Comparison of ENCODE assay signal across 1 fruit fly cellular context in genomic region chr3L:4269920-4270319, dm6.
A peak's percentile ranks its signal among the peaks of the same experiment; 100 is the strongest.
TF ChIP-seq lines count a peak whose summit lies in the region.

No protein-coding gene starts in this region.

TF ChIP-seq in whole organism, embryonic, 481 proteins besides CTCF, POLR2A, EP300 and RAD21 (continued from another document and continues in another):
- TF ChIP-seq CG7839 (tag; optimal IDR thresholded peaks at IDR 0.05; lab: Kevin White, UChicago) (peak; percentile 84), CG8478 (optimal IDR thresholded peaks at IDR 0.05; lab: Kevin White, UChicago) (no peak), CG16863 (GFP tag; optimal IDR thresholded peaks at IDR 0.05; lab: Kevin White, UChicago) (no peak), Optix (GFP tag; IDR thresholded peaks at IDR 0.05; lab: Robert Waterston, UW) (no peak; the same call in 2 of the 3 replicates), jumu (GFP tag; optimal IDR thresholded peaks at IDR 0.05; lab: Kevin White, UChicago) (no peak), ham (GFP tag; IDR thresholded peaks at IDR 0.05; lab: Robert Waterston, UW) (no peak), sens-2 (GFP tag; IDR thresholded peaks at IDR 0.05; lab: Robert Waterston, UW) (no peak), ems (GFP tag; optimal IDR thresholded peaks at IDR 0.05; lab: Kevin White, UChicago) (no peak), Drgx (GFP tag; IDR thresholded peaks at IDR 0.05; lab: Robert Waterston, UW) (peak; percentile 75), CG13123 (GFP tag; optimal IDR thresholded peaks at IDR 0.05; lab: Kevin White, UChicago) (no peak), CG18011 (GFP tag; optimal IDR thresholded peaks at IDR 0.05; lab: Kevin White, UChicago) (peak; percentile 32), CG7963 (GFP tag; IDR thresholded peaks at IDR 0.05; lab: Robert Waterston, UW; ENCODE audit: partially characterized antibody) (no peak), inv (GFP tag; IDR thresholded peaks at IDR 0.05; lab: Robert Waterston, UW; ENCODE audit: partially characterized antibody) (no peak), CG2678 (tag; optimal IDR thresholded peaks at IDR 0.05; lab: Kevin White, UChicago) (peak; percentile 88), ab (GFP tag; optimal IDR thresholded peaks at IDR 0.05; lab: Kevin White, UChicago) (no peak), CG7928 (GFP tag; optimal IDR thresholded peaks at IDR 0.05; lab: Kevin White, UChicago) (peak; percentile 8), CG1529 (GFP tag; optimal IDR thresholded peaks at IDR 0.05; lab: Kevin White, UChicago) (peak; percentile 58), Lpt (GFP tag; optimal IDR thresholded peaks at IDR 0.05; lab: Kevin White, UChicago) (no peak), eyg (GFP tag; optimal IDR thresholded peaks at IDR 0.05; lab: Kevin White, UChicago) (no peak), gsb-n (tag; optimal IDR thresholded peaks at IDR 0.05; lab: Kevin White, UChicago) (peak; percentile 61), CG15696 (tag; optimal IDR thresholded peaks at IDR 0.05; lab: Kevin White, UChicago) (peak; percentile 38), Trl (optimal IDR thresholded peaks at IDR 0.05; lab: Kevin White, UChicago) (no peak), Trl (GFP tag; optimal IDR thresholded peaks at IDR 0.05; lab: Kevin White, UChicago) (no peak), CG10462 (GFP tag; optimal IDR thresholded peaks at IDR 0.05; lab: Kevin White, UChicago) (no peak), CG14441 (GFP tag; IDR thresholded peaks at IDR 0.05; lab: Robert Waterston, UW) (peak; percentile 53), CG17829 (tag; optimal IDR thresholded peaks at IDR 0.05; lab: Kevin White, UChicago) (peak; percentile 81), CG14014 (GFP tag; IDR thresholded peaks at IDR 0.05; lab: Robert Waterston, UW) (peak; percentile 38; the same call in 1 of the 2 replicates), sens (GFP tag; lab: Kevin White, UChicago) (peak; percentile 55), dan (GFP tag; IDR thresholded peaks at IDR 0.05; lab: Robert Waterston, UW) (no peak), CG11695 (GFP tag; IDR thresholded peaks at IDR 0.05; lab: Robert Waterston, UW) (peak; percentile 78), Elba2 (GFP tag; optimal IDR thresholded peaks at IDR 0.05; lab: Kevin White, UChicago) (no peak), MTF-1 (GFP tag; optimal IDR thresholded peaks at IDR 0.05; lab: Kevin White, UChicago; ENCODE audit: borderline replicate concordance) (peak; percentile 15), Dp (GFP tag; optimal IDR thresholded peaks at IDR 0.05; lab: Kevin White, UChicago) (no peak), sr (GFP tag; IDR thresholded peaks at IDR 0.05; lab: Robert Waterston, UW) (no peak), NC2β (GFP tag; optimal IDR thresholded peaks at IDR 0.05; lab: Kevin White, UChicago) (no peak), CG10274 (GFP tag; optimal IDR thresholded peaks at IDR 0.05; lab: Kevin White, UChicago) (no peak), Nf-YC (tag; optimal IDR thresholded peaks at IDR 0.05; lab: Kevin White, UChicago) (peak; percentile 68), Dll (GFP tag; IDR thresholded peaks at IDR 0.05; lab: Robert Waterston, UW; ENCODE audit: partially characterized antibody) (no peak), HmgD (GFP tag; optimal IDR thresholded peaks at IDR 0.05; lab: Kevin White, UChicago) (no peak), CG14965 (GFP tag; optimal IDR thresholded peaks at IDR 0.05; lab: Kevin White, UChicago; ENCODE audit: borderline replicate concordance) (no peak), repo (GFP tag; optimal IDR thresholded peaks at IDR 0.05; lab: Kevin White, UChicago) (no peak), Hr78 (GFP tag; optimal IDR thresholded peaks at IDR 0.05; lab: Kevin White, UChicago) (peak in 1 of 2 experiments; percentile 45), ap (GFP tag; IDR thresholded peaks at IDR 0.05; lab: Robert Waterston, UW) (peak; percentile 53), CG4328 (GFP tag; optimal IDR thresholded peaks at IDR 0.05; lab: Kevin White, UChicago) (peak; percentile 44), Kr (GFP tag; optimal IDR thresholded peaks at IDR 0.05; lab: Kevin White, UChicago) (no peak), slou (GFP tag; optimal IDR thresholded peaks at IDR 0.05; lab: Kevin White, UChicago) (no peak), Gug (GFP tag; IDR thresholded peaks at IDR 0.05; lab: Robert Waterston, UW) (0 out of 4 replicates have a peak, but pooled peaks have one; percentile 8), BtbVII (GFP tag; optimal IDR thresholded peaks at IDR 0.05; lab: Kevin White, UChicago) (peak; percentile 73), Hsf (GFP tag; optimal IDR thresholded peaks at IDR 0.05; lab: Kevin White, UChicago) (no peak), tin (GFP tag; optimal IDR thresholded peaks at IDR 0.05; lab: Kevin White, UChicago) (peak; percentile 44), mam (GFP tag; optimal IDR thresholded peaks at IDR 0.05; lab: Kevin White, UChicago) (no peak), HLHmδ (GFP tag; optimal IDR thresholded peaks at IDR 0.05; lab: Kevin White, UChicago) (no peak), Tbp (GFP tag; optimal IDR thresholded peaks at IDR 0.05; lab: Kevin White, UChicago) (no peak), CG9215 (GFP tag; IDR thresholded peaks at IDR 0.05; lab: Robert Waterston, UW) (peak; percentile 25; the same call in 1 of the 2 replicates), tgo (GFP tag; IDR thresholded peaks at IDR 0.05; lab: Robert Waterston, UW) (peak; percentile 79), vvl (GFP tag; IDR thresholded peaks at IDR 0.05; lab: Robert Waterston, UW) (peak; percentile 56; the same call in 1 of the 2 replicates), CG15601 (tag; optimal IDR thresholded peaks at IDR 0.05; lab: Kevin White, UChicago) (peak; percentile 74), CG7271 (tag; optimal IDR thresholded peaks at IDR 0.05; lab: Kevin White, UChicago) (peak; percentile 13), shn (GFP tag; optimal IDR thresholded peaks at IDR 0.05; lab: Kevin White, UChicago) (no peak), Camta (GFP tag; optimal IDR thresholded peaks at IDR 0.05; lab: Kevin White, UChicago) (no peak), CG10431 (GFP tag; optimal IDR thresholded peaks at IDR 0.05; lab: Kevin White, UChicago) (peak; percentile 66), fd96Cb (tag; optimal IDR thresholded peaks at IDR 0.05; lab: Kevin White, UChicago) (peak; percentile 72), Six4 (GFP tag; optimal IDR thresholded peaks at IDR 0.05; lab: Kevin White, UChicago) (peak; percentile 40), bigmax (GFP tag; optimal IDR thresholded peaks at IDR 0.05; lab: Kevin White, UChicago) (no peak), CG17361 (GFP tag; IDR thresholded peaks at IDR 0.05; lab: Robert Waterston, UW) (peak; percentile 86), CkIIα-i1 (GFP tag; IDR thresholded peaks at IDR 0.05; lab: Robert Waterston, UW) (no peak), TFAM (GFP tag; optimal IDR thresholded peaks at IDR 0.05; lab: Kevin White, UChicago) (no peak), Nf-YB (GFP tag; optimal IDR thresholded peaks at IDR 0.05; lab: Kevin White, UChicago) (peak; percentile 60), CG15073 (GFP tag; optimal IDR thresholded peaks at IDR 0.05; lab: Kevin White, UChicago) (no peak), oc (tag; optimal IDR thresholded peaks at IDR 0.05; lab: Kevin White, UChicago) (peak; percentile 74), CG43689 (GFP tag; IDR thresholded peaks at IDR 0.05; lab: Robert Waterston, UW) (no peak), Asciz (GFP tag; optimal IDR thresholded peaks at IDR 0.05; lab: Kevin White, UChicago) (peak; percentile 72), CG6254 (GFP tag; optimal IDR thresholded peaks at IDR 0.05; lab: Kevin White, UChicago) (peak; percentile 61), maf-S (GFP tag; optimal IDR thresholded peaks at IDR 0.05; lab: Kevin White, UChicago) (no peak), CG11085 (GFP tag; IDR thresholded peaks at IDR 0.05; lab: Robert Waterston, UW) (no peak), B-H2 (GFP tag; optimal IDR thresholded peaks at IDR 0.05; lab: Kevin White, UChicago) (no peak), Ets65A (GFP tag; lab: Kevin White, UChicago) (no peak), phol (tag; optimal IDR thresholded peaks at IDR 0.05; lab: Kevin White, UChicago) (peak; percentile 81), CG2875 (GFP tag; optimal IDR thresholded peaks at IDR 0.05; lab: Kevin White, UChicago) (peak; percentile 16), CG5180 (GFP tag; optimal IDR thresholded peaks at IDR 0.05; lab: Kevin White, UChicago) (peak; percentile 56), gcm2 (GFP tag; optimal IDR thresholded peaks at IDR 0.05; lab: Kevin White, UChicago) (no peak), ewg (GFP tag; optimal IDR thresholded peaks at IDR 0.05; lab: Kevin White, UChicago) (peak; percentile 46), Fer1 (GFP tag; optimal IDR thresholded peaks at IDR 0.05; lab: Kevin White, UChicago) (peak; percentile 79), Doc2 (GFP tag; IDR thresholded peaks at IDR 0.05; lab: Robert Waterston, UW) (no peak), gem (tag; optimal IDR thresholded peaks at IDR 0.05; lab: Kevin White, UChicago) (peak; percentile 84), CG12071 (GFP tag; optimal IDR thresholded peaks at IDR 0.05; lab: Kevin White, UChicago) (peak; percentile 56), CG4404 (GFP tag; IDR thresholded peaks at IDR 0.05; lab: Robert Waterston, UW) (peak; percentile 35; the same call in 1 of the 2 replicates), H2.0 (GFP tag; IDR thresholded peaks at IDR 0.05; lab: Robert Waterston, UW) (peak; percentile 20; the same call in 1 of the 2 replicates), pita (GFP tag; optimal IDR thresholded peaks at IDR 0.05; lab: Kevin White, UChicago) (no peak), CG9609 (GFP tag; optimal IDR thresholded peaks at IDR 0.05; lab: Kevin White, UChicago) (no peak), CG12769 (tag; optimal IDR thresholded peaks at IDR 0.05; lab: Kevin White, UChicago) (peak; percentile 28), CG6765 (GFP tag; optimal IDR thresholded peaks at IDR 0.05; lab: Kevin White, UChicago) (peak; percentile 49), vnd (GFP tag; IDR thresholded peaks at IDR 0.05; lab: Robert Waterston, UW; ENCODE audit: partially characterized antibody) (no peak), gfzf (GFP tag; optimal IDR thresholded peaks at IDR 0.05; lab: Kevin White, UChicago) (no peak), br (optimal IDR thresholded peaks at IDR 0.05; lab: Kevin White, UChicago) (no peak), CrebB (tag; optimal IDR thresholded peaks at IDR 0.05; lab: Kevin White, UChicago) (peak; percentile 60), CG18262 (tag; optimal IDR thresholded peaks at IDR 0.05; lab: Kevin White, UChicago) (peak; percentile 85), CG12744 (GFP tag; optimal IDR thresholded peaks at IDR 0.05; lab: Kevin White, UChicago) (no peak), fd102C (GFP tag; optimal IDR thresholded peaks at IDR 0.05; lab: Kevin White, UChicago) (no peak), CG2199 (GFP tag; IDR thresholded peaks at IDR 0.05; lab: Robert Waterston, UW) (0 out of 3 replicates have a peak, but pooled peaks have one; percentile 40), ac (GFP tag; optimal IDR thresholded peaks at IDR 0.05; lab: Kevin White, UChicago) (no peak), CG13296 (GFP tag; optimal IDR thresholded peaks at IDR 0.05; lab: Kevin White, UChicago) (peak; percentile 74), MESR4 (GFP tag; optimal IDR thresholded peaks at IDR 0.05; lab: Kevin White, UChicago) (no peak), Oaz (GFP tag; IDR thresholded peaks at IDR 0.05; lab: Robert Waterston, UW) (peak; percentile 31; the same call in 1 of the 2 replicates), Med (GFP tag; lab: Kevin White, UChicago) (peak; percentile 37), HHEX (GFP tag; optimal IDR thresholded peaks at IDR 0.05; lab: Kevin White, UChicago) (peak; percentile 40), Ravus (GFP tag; IDR thresholded peaks at IDR 0.05; lab: Robert Waterston, UW) (no peak), ATbp (GFP tag; optimal IDR thresholded peaks at IDR 0.05; lab: Kevin White, UChicago) (peak; percentile 69), hth (optimal IDR thresholded peaks at IDR 0.05; lab: Kevin White, UChicago) (no peak), hbn (GFP tag; IDR thresholded peaks at IDR 0.05; lab: Robert Waterston, UW; ENCODE audit: partially characterized antibody) (no peak), D19B (GFP tag; optimal IDR thresholded peaks at IDR 0.05; lab: Kevin White, UChicago) (no peak), grau (tag; optimal IDR thresholded peaks at IDR 0.05; lab: Kevin White, UChicago) (peak; percentile 81), gro (GFP tag; optimal IDR thresholded peaks at IDR 0.05; lab: Kevin White, UChicago) (no peak), zen (tag; optimal IDR thresholded peaks at IDR 0.05; lab: Kevin White, UChicago) (no peak), CG32772 (GFP tag; IDR thresholded peaks at IDR 0.05; lab: Robert Waterston, UW) (peak; percentile 49; the same call in 1 of the 2 replicates), CG11398 (GFP tag; optimal IDR thresholded peaks at IDR 0.05; lab: Kevin White, UChicago) (no peak), wdn (GFP tag; IDR thresholded peaks at IDR 0.05; lab: Robert Waterston, UW) (0 out of 2 replicates have a peak, but pooled peaks have one; percentile 7), CG12659 (GFP tag; optimal IDR thresholded peaks at IDR 0.05; lab: Kevin White, UChicago) (peak; percentile 65), Hmx (GFP tag; optimal IDR thresholded peaks at IDR 0.05; lab: Kevin White, UChicago) (no peak), CG2889 (GFP tag; IDR thresholded peaks at IDR 0.05; lab: Robert Waterston, UW) (0 out of 3 replicates have a peak, but pooled peaks have one; percentile 31), CG17912 (GFP tag; optimal IDR thresholded peaks at IDR 0.05; lab: Kevin White, UChicago) (no peak), CG8944 (GFP tag; optimal IDR thresholded peaks at IDR 0.05; lab: Kevin White, UChicago) (no peak), Bgb (GFP tag; IDR thresholded peaks at IDR 0.05; lab: Robert Waterston, UW; ENCODE audit: partially characterized antibody) (no peak), CHES-1-like (GFP tag; optimal IDR thresholded peaks at IDR 0.05; lab: Kevin White, UChicago) (no peak), scrt (GFP tag; optimal IDR thresholded peaks at IDR 0.05; lab: Kevin White, UChicago) (peak; percentile 58), en (GFP tag; optimal IDR thresholded peaks at IDR 0.05; lab: Kevin White, UChicago) (no peak), CG11723 (GFP tag; optimal IDR thresholded peaks at IDR 0.05; lab: Kevin White, UChicago) (peak; percentile 41), ftz-f1 (GFP tag; optimal IDR thresholded peaks at IDR 0.05; lab: Kevin White, UChicago) (no peak), Dfd (GFP tag; optimal IDR thresholded peaks at IDR 0.05; lab: Kevin White, UChicago) (no peak), HLH3B (GFP tag; IDR thresholded peaks at IDR 0.05; lab: Robert Waterston, UW) (peak; percentile 70), stwl (tag; optimal IDR thresholded peaks at IDR 0.05; lab: Kevin White, UChicago) (no peak), prd (optimal IDR thresholded peaks at IDR 0.05; lab: Kevin White, UChicago) (no peak), prd (GFP tag; IDR thresholded peaks at IDR 0.05; lab: Robert Waterston, UW) (peak; percentile 66; the same call in 2 of the 3 replicates), dati (GFP tag; IDR thresholded peaks at IDR 0.05; lab: Robert Waterston, UW) (no peak)
